Fruit fly (Drosophila melanogaster): ENCODE measurements around the gene Ada.

DNA sequence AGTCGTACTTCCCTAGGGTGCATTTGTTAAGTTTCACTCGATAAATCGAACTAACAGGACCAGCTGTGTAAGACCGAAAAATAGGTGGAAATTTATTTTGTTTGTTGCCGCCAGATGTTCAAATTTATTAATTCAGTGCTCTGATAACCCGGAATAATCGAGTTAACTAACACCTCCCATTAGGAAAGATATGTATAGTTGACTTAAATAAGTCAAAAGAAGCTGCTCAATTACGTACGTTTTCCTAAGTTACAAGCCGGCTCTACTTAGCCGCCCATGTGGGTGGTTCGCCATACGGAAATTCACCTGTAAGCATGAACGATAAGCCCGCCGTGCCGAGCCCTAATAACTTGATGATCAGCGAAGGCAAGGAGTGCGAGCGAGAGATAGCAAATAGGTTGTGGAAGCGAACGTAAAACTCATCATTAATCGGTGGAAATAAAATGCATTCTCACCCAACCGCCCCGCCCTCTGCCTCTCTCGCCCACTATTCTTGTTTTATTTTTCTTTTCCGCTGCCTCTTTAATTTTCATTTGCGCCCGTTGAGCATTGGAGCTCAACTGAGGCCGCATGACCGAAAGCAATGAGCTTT, 11.0 kb upstream of the Ada start:
- TF ChIP-seq Blimp-1 (GFP tag; optimal IDR thresholded peaks at IDR 0.05) (no peak), tin (GFP tag; optimal IDR thresholded peaks at IDR 0.05) (peak; percentile 2), Ada2b (GFP tag; IDR thresholded peaks at IDR 0.05) (no peak), Hr51 (GFP tag; optimal IDR thresholded peaks at IDR 0.05) (peak in 1 of 2 experiments; percentile 54), CG6813 (GFP tag; optimal IDR thresholded peaks at IDR 0.05) (no peak), CG8478 (optimal IDR thresholded peaks at IDR 0.05) (no peak), Adf1 (GFP tag; IDR thresholded peaks at IDR 0.05) (no peak), HLH3B (GFP tag; IDR thresholded peaks at IDR 0.05) (no peak), BEAF-32 (GFP tag; optimal IDR thresholded peaks at IDR 0.05) (no peak), CG3847 (GFP tag; IDR thresholded peaks at IDR 0.05) (no peak), NfI (GFP tag; optimal IDR thresholded peaks at IDR 0.05) (peak; percentile 60), cg (GFP tag; optimal IDR thresholded peaks at IDR 0.05) (no peak)
